Worm (Caenorhabditis elegans) whole organism, L1 larva: ENCODE data around the gene ced-7.

ENCODE experiments used
- dpl-1 ChIP-seq, 3 experiments: fragments of 150-350 bp in 2 of 3; sonication (generic microtip) in 1 of 3; optimal IDR thresholded peaks; 2 replicates each; lab custom pipeline; 2014 to 2017; ENCODE audit warnings: missing biosample characterization in 3 of 3, missing genetic modification characterization in 3 of 3, missing genetic modification reagents in 3 of 3
- jun-1 ChIP-seq: fragments of 150-350 bp; optimal IDR thresholded peaks from 2 replicates; lab custom pipeline; 2014; ENCODE audit warnings: missing biosample characterization, missing genetic modification reagents, missing genetic modification characterization
- nhr-28 ChIP-seq: fragments of 150-350 bp; optimal IDR thresholded peaks from 2 replicates; lab custom pipeline; 2014; ENCODE audit warnings: missing biosample characterization, missing genetic modification characterization
- zag-1 ChIP-seq: fragments of 150-350 bp; optimal IDR thresholded peaks from 2 replicates; lab custom pipeline; 2014; ENCODE audit warnings: missing biosample characterization, missing genetic modification characterization
- ztf-4 ChIP-seq: fragments of 150-350 bp; optimal IDR thresholded peaks from 2 replicates; lab custom pipeline; 2014; ENCODE audit warnings: missing biosample characterization, missing genetic modification characterization

DNA sequence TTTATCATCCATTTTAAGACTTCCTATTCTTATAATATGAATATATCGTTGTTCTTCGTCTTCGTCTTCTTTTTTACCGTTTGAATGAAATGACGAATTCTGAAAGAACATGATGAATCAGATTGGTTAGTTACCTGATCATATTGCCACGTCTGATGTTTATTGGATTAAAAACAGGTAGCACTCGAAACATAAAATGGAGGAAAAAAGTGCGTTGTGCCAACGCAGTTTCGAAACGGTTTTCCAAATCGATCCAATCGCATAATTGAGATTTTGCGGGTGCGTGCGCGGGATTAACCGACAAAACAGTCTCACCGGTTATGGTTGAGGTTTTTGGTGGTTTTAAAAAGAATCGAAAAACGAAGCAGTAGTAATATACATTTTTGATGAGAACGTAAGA lies 15.7 kb upstream of the ced-7 start, which contains the start of gene rom-2:
- TF ChIP-seq zag-1 (tag; lab: Kevin White, UChicago) (no peak), nhr-28 (tag; lab: Kevin White, UChicago) (no peak), ztf-4 (tag; lab: Kevin White, UChicago) (no peak), dpl-1 (GFP tag; optimal IDR thresholded peaks at IDR 0.05; lab: Kevin White, UChicago) (no peak), jun-1 (tag; lab: Kevin White, UChicago) (no peak)
